Worm (Caenorhabditis elegans) whole organism, late embryonic: ENCODE measurements around the gene F42A9.6.

ENCODE experiments used
- C38D4.7 ChIP-seq: fragments of 200-800 bp; sonication (Bioruptor generic); optimal IDR thresholded peaks from 2 replicates; lab custom pipeline; 2018; ENCODE audit warnings: mild to moderate bottlenecking, missing genetic modification characterization, moderate library complexity, missing compliant biosample characterization
- K02D7.2 ChIP-seq: sonication (generic microtip); optimal IDR thresholded peaks from 2 replicates; lab custom pipeline; 2017; ENCODE audit warnings: mild to moderate bottlenecking, missing genetic modification characterization, missing compliant biosample characterization
- K09A11.1 ChIP-seq: sonication (generic microtip); optimal IDR thresholded peaks from 2 replicates; lab custom pipeline; 2017; ENCODE audit warnings: antibody characterized with exemption, mild to moderate bottlenecking, missing genetic modification characterization, missing compliant biosample characterization; ENCODE audit not compliant: insufficient read depth
- T23F11.4 ChIP-seq: fragments of 200-800 bp; sonication (Bioruptor generic); optimal IDR thresholded peaks from 2 replicates; lab custom pipeline; 2018; ENCODE audit warnings: mild to moderate bottlenecking, missing genetic modification characterization, missing compliant biosample characterization
- Y22D7AL.16 ChIP-seq: sonication (generic microtip); optimal IDR thresholded peaks from 2 replicates; lab custom pipeline; 2016; ENCODE audit warnings: missing genetic modification characterization, missing compliant biosample characterization
- ahr-1 ChIP-seq: sonication (generic microtip); optimal IDR thresholded peaks from 2 replicates; lab custom pipeline; 2016; ENCODE audit warnings: missing genetic modification characterization, missing compliant biosample characterization
- ama-1 ChIP-seq: fragments of 150-350 bp; optimal IDR thresholded peaks from 2 replicates; lab custom pipeline; 2014
- ceh-14 ChIP-seq: sonication (generic microtip); optimal IDR thresholded peaks from 2 replicates; lab custom pipeline; 2016; ENCODE audit warnings: missing genotype, missing genetic modification characterization, missing compliant biosample characterization
- ceh-18 ChIP-seq: sonication (generic microtip); optimal IDR thresholded peaks from 2 replicates; lab custom pipeline; 2016; ENCODE audit warnings: missing genetic modification characterization, missing compliant biosample characterization
- ceh-2 ChIP-seq: sonication (generic microtip); optimal IDR thresholded peaks from 2 replicates; lab custom pipeline; 2016; ENCODE audit warnings: missing genotype, missing genetic modification characterization, missing compliant biosample characterization
- ceh-22 ChIP-seq: sonication (generic microtip); optimal IDR thresholded peaks from 2 replicates; lab custom pipeline; 2017; ENCODE audit warnings: missing biosample characterization, missing genetic modification characterization
- ceh-30 ChIP-seq: fragments of 150-350 bp; optimal IDR thresholded peaks from 2 replicates; lab custom pipeline; 2014; ENCODE audit warnings: missing biosample characterization, missing genetic modification characterization
- ceh-34 ChIP-seq: sonication (generic microtip); optimal IDR thresholded peaks from 2 replicates; lab custom pipeline; 2016; ENCODE audit warnings: mild to moderate bottlenecking, missing genetic modification characterization, missing compliant biosample characterization
- ceh-6 ChIP-seq: fragments of 200-800 bp; sonication (Bioruptor generic); optimal IDR thresholded peaks from 2 replicates; lab custom pipeline; 2018; ENCODE audit warnings: mild to moderate bottlenecking, missing genetic modification characterization, missing compliant biosample characterization
- che-1 ChIP-seq: sonication (generic microtip); optimal IDR thresholded peaks from 2 replicates; lab custom pipeline; 2016; ENCODE audit warnings: mild to moderate bottlenecking, missing genetic modification characterization, missing compliant biosample characterization
- dmd-4 ChIP-seq: sonication (generic microtip); optimal IDR thresholded peaks from 2 replicates; lab custom pipeline; 2016; ENCODE audit warnings: borderline replicate concordance, missing genetic modification characterization, missing compliant biosample characterization
- dve-1 ChIP-seq: sonication (generic microtip); optimal IDR thresholded peaks from 2 replicates; lab custom pipeline; 2017; ENCODE audit warnings: antibody characterized with exemption, mild to moderate bottlenecking, missing genetic modification characterization, missing compliant biosample characterization
- elt-4 ChIP-seq: sonication (generic microtip); optimal IDR thresholded peaks from 2 replicates; lab custom pipeline; 2016; ENCODE audit warnings: missing genetic modification characterization, missing compliant biosample characterization
- eyg-1 ChIP-seq: sonication (generic microtip); optimal IDR thresholded peaks from 2 replicates; lab custom pipeline; 2016; ENCODE audit warnings: missing genotype, missing genetic modification characterization, missing compliant biosample characterization
- fax-1 ChIP-seq: sonication (generic microtip); optimal IDR thresholded peaks from 2 replicates; lab custom pipeline; 2016; ENCODE audit warnings: missing genotype, missing genetic modification characterization, missing compliant biosample characterization
- fkh-10 ChIP-seq: fragments of 150-350 bp; optimal IDR thresholded peaks from 2 replicates; lab custom pipeline; 2014; ENCODE audit warnings: missing biosample characterization, missing genetic modification reagents, missing genetic modification characterization
- hlh-30 ChIP-seq: sonication (generic microtip); optimal IDR thresholded peaks from 2 replicates; lab custom pipeline; 2017; ENCODE audit warnings: antibody characterized with exemption, missing genetic modification characterization, missing compliant biosample characterization; ENCODE audit not compliant: insufficient read depth
- hlh-6 ChIP-seq: sonication (generic microtip); optimal IDR thresholded peaks from 2 replicates; lab custom pipeline; 2016; ENCODE audit warnings: missing genotype, missing genetic modification characterization, missing compliant biosample characterization
- lin-11 ChIP-seq: fragments of 200-800 bp; sonication (Bioruptor generic); optimal IDR thresholded peaks from 2 replicates; lab custom pipeline; 2018; ENCODE audit warnings: mild to moderate bottlenecking, missing genetic modification characterization, missing compliant biosample characterization
- madf-2 ChIP-seq: sonication (generic microtip); optimal IDR thresholded peaks from 2 replicates; lab custom pipeline; 2017; ENCODE audit warnings: missing genetic modification characterization, missing compliant biosample characterization
- nfya-1 ChIP-seq: sonication (generic microtip); optimal IDR thresholded peaks from 2 replicates; lab custom pipeline; 2017; ENCODE audit warnings: missing genetic modification characterization, mild to moderate bottlenecking, missing compliant biosample characterization, antibody characterized with exemption, moderate library complexity
- pag-3 ChIP-seq: sonication (generic microtip); optimal IDR thresholded peaks from 2 replicates; lab custom pipeline; 2016; ENCODE audit warnings: missing compliant biosample characterization, missing genetic modification characterization, borderline replicate concordance
- pat-9 ChIP-seq: fragments of 200-800 bp; sonication (Bioruptor generic); optimal IDR thresholded peaks from 2 replicates; lab custom pipeline; 2018; ENCODE audit warnings: mild to moderate bottlenecking, missing genetic modification characterization, moderate library complexity, missing compliant biosample characterization
- pha-2 ChIP-seq: sonication (generic microtip); optimal IDR thresholded peaks from 2 replicates; lab custom pipeline; 2017; ENCODE audit warnings: mild to moderate bottlenecking, missing genetic modification characterization, missing compliant biosample characterization
- pha-4 ChIP-seq: fragments of 150-350 bp; optimal IDR thresholded peaks from 2 replicates; lab custom pipeline; 2018; ENCODE audit warnings: missing biosample characterization, missing genetic modification reagents, missing genetic modification characterization
- pros-1 ChIP-seq: fragments of 150-350 bp; optimal IDR thresholded peaks from 2 replicates; lab custom pipeline; 2014; ENCODE audit warnings: missing biosample characterization, missing genetic modification reagents, missing genetic modification characterization
- ref-2 ChIP-seq: sonication (generic microtip); optimal IDR thresholded peaks from 2 replicates; lab custom pipeline; 2016; ENCODE audit warnings: missing genetic modification characterization, missing compliant biosample characterization
- tbx-7 ChIP-seq: sonication (generic microtip); optimal IDR thresholded peaks from 2 replicates; lab custom pipeline; 2016; ENCODE audit warnings: missing genotype, missing genetic modification characterization, missing compliant biosample characterization
- unc-86 ChIP-seq: sonication (generic microtip); optimal IDR thresholded peaks from 2 replicates; lab custom pipeline; 2016; ENCODE audit warnings: missing genetic modification characterization, missing compliant biosample characterization
- ztf-16 ChIP-seq: sonication (generic microtip); optimal IDR thresholded peaks from 2 replicates; lab custom pipeline; 2017; ENCODE audit warnings: missing genetic modification characterization, missing compliant biosample characterization

Gene F42A9.6

DNA sequence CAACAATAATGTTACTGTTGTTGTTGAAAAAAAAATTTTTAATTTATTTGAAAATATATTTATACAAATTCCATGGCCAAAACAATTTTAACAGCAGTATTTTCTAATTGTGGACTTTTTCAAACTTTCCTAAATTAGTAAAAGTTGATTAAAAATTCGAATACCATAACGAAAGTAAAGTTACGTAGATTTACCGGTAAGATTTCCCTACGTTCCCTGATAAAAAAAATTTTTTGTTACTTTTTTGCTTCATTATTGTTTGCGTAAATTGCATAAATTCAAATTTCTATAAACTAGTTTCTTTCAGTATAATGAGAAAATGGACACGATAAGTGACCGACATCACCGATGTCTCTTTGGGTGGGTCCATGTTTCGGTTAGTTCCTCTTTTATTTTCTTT, at the start of gene F42A9.6:
Gene F42A9.6 (plus strand): TSS at position 301 of the 400 bp plus-strand sequence.
- TF ChIP-seq ahr-1 (tag; lab: Kevin White, UChicago), result no peak
- no peak for TF ChIP-seq elt-4 (tag; lab: Kevin White, UChicago)
- TF ChIP-seq pat-9 (tag; lab: Kevin White, UChicago), result no peak
- TF ChIP-seq ztf-16 (tag; lab: Kevin White, UChicago), result no peak
- no peak for TF ChIP-seq pha-4
- no peak for TF ChIP-seq ceh-18
- TF ChIP-seq unc-86 (tag; lab: Kevin White, UChicago), result no peak
- no peak for TF ChIP-seq pros-1 (tag; lab: Kevin White, UChicago)
- TF ChIP-seq ref-2 (tag; lab: Kevin White, UChicago), result no peak
- no peak for TF ChIP-seq K09A11.1 (tag; lab: Kevin White, UChicago)
- TF ChIP-seq ceh-34 (tag; lab: Kevin White, UChicago), result no peak
- TF ChIP-seq ceh-22, result no peak
- TF ChIP-seq tbx-7, result no peak
- TF ChIP-seq pag-3 (tag; lab: Kevin White, UChicago), result no peak
- TF ChIP-seq nfya-1 (tag; lab: Kevin White, UChicago), result no peak
- TF ChIP-seq dmd-4 (tag; lab: Kevin White, UChicago), result no peak
- no peak for TF ChIP-seq ceh-2 (tag; lab: Kevin White, UChicago)
- TF ChIP-seq Y22D7AL.16 (tag; lab: Kevin White, UChicago), result no peak

DNA sequence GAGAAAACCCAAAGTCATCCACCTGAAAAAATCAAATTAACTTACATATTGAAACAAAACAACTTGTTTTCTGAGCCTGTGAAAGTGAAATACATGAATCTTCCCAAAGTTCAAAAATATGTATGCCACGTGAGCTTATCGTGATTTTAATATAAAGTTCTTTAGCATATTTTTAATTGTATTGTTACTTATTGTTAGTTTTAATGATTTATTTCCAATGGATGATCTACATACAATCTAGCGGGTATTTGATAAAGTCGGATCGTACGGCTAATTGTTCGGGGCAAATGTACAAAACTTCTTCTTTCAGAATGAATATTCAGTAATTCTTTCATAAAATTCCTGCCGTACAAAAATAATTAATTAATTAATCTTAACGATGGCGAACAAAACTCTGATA, 38.8 kb upstream of the F42A9.6 start, which contains the start of gene Y59H11AM.4:
Gene Y59H11AM.4 (minus strand): TSS at position 101 of the 400 bp plus-strand sequence.
- no peak for TF ChIP-seq ceh-6
- no peak for TF ChIP-seq eyg-1 (tag; lab: Kevin White, UChicago)
- no peak for TF ChIP-seq K02D7.2
- no peak for TF ChIP-seq ceh-14 (tag; lab: Kevin White, UChicago)

DNA sequence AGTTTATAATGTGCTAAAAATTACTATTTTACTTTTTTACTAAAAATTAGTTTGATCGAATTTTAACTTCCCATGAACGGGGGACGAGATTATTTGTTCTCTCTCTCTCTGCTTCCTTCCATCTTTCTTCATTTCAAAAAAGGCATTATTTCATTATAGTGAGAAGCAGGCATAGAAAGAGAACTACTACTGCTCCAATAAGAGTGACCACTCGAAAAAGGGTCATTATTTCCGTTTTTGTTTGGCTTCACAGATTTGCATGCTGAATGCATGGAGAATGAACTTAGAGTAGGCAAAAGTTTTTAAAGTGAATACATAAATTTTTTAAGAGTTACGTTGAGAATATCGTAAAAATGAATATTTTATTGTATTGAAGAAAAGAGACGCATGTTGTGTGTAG, 38.3 kb upstream of the F42A9.6 start:
- TF ChIP-seq ceh-30 (tag; lab: Kevin White, UChicago) (no peak), C38D4.7 (no peak), madf-2 (tag; lab: Kevin White, UChicago) (no peak), hlh-6 (tag; lab: Kevin White, UChicago) (no peak)

DNA sequence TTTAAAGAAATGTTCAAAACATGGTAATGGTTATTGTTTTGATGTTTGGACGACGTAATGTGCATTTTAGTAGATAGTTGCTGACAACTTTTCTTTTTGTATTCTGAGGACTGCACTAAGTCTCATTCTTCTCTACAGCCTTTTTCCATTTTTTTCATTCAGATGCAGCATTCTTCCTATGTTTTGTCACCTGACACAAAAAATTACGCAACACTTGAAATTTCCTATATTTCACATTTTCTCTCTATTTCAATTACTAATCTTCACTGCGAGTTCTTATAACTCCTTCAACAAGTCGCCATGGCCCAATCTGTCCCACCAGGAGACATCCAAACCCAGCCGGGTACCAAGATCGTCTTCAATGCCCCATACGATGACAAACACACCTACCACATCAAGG, 37.9 kb upstream of the F42A9.6 start, which contains the start of gene Y59H11AM.1:
Gene Y59H11AM.1 (plus strand): TSS at position 301 of the 400 bp plus-strand sequence.
- TF ChIP-seq ceh-34 (tag; lab: Kevin White, UChicago) (no peak), madf-2 (tag; lab: Kevin White, UChicago) (no peak), lin-11 (tag; lab: Kevin White, UChicago) (no peak), elt-4 (tag; lab: Kevin White, UChicago) (no peak), ceh-6 (no peak), hlh-30 (tag; lab: Kevin White, UChicago) (no peak), ama-1 (no peak), dmd-4 (tag; lab: Kevin White, UChicago) (no peak), fkh-10 (GFP tag; lab: Kevin White, UChicago) (no peak), dve-1 (no peak), C38D4.7 (no peak), pha-2 (no peak), fax-1 (tag; lab: Kevin White, UChicago) (no peak), ahr-1 (tag; lab: Kevin White, UChicago) (no peak), T23F11.4 (no peak), che-1 (tag; lab: Kevin White, UChicago) (no peak), nfya-1 (tag; lab: Kevin White, UChicago) (no peak)
